Fruit fly (Drosophila melanogaster): Measurements from ENCODE around the gene CG14984.

dm6 chr3L:3964671-3965070 is 12.3 kb upstream of the CG14984 start, which contains the start of gene CG12605:
- TF ChIP-seq Myc (optimal IDR thresholded peaks at IDR 0.05), result no peak
- no peak for TF ChIP-seq h (optimal IDR thresholded peaks at IDR 0.05)
- no peak for TF ChIP-seq insv (optimal IDR thresholded peaks at IDR 0.05)

Data from Kc167 (cell line).